Fruit fly (Drosophila melanogaster) whole organism: ENCODE results near the gene fy.

ENCODE experiments used
- CG8478 ChIP-seq: fragments of >200 bp; optimal IDR thresholded peaks from 2 replicates; lab custom pipeline; 2018; ENCODE audit warnings: inconsistent platforms
- Dll ChIP-seq: fragments of >200 bp; optimal IDR thresholded peaks from 2 replicates; lab custom pipeline; 2017
- usp ChIP-seq: fragments of >200 bp; optimal IDR thresholded peaks from 2 replicates; lab custom pipeline; 2017; ENCODE audit warnings: missing biosample characterization, missing genetic modification characterization, mixed read lengths

DNA sequence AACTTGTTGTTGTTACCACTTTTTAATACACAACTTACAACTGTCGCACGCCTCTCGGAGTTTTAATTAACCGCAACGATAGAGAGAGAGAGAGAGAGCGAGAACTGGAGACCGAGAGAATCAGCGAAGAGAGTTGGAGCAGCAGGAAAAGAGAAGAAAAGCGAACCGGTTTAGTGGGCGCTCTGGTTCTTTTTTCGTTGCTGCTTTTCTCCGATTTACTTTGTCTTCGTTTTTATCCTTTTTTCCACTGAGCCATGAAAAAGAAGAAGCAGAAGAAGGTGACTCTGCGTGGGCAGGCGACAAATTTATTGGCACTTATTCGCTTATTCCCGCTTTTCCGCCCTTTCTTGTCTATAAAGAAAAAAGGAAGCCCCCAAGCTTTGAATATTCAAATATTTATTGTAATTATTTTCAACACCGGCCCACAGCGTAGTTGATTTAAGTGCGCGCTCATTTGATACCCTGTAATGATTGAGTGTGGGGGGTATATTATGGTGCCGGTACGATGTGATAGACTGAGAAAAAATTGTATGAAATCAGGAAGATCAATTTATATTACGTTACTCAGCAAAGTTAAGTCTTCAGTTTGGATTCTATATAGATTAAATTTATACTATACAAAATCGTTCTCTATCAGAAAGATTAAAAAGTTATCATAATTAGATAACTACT, 17.3 kb upstream of the fy start:
- no peak for TF ChIP-seq Dll (lab: Kevin White, UChicago)
- TF ChIP-seq usp: no peak
- no peak for TF ChIP-seq CG8478 (lab: Kevin White, UChicago)
